Worm (Caenorhabditis elegans) whole organism, mixed stage, embryonic: ENCODE results near the gene Y48A6C.4.

Experiments
- M03D4.4 ChIP-seq: sonication (generic microtip); optimal IDR thresholded peaks from 2 replicates; lab custom pipeline; 2017; ENCODE audit warnings: mild to moderate bottlenecking, missing genetic modification characterization, missing compliant biosample characterization
- bed-3 ChIP-seq: fragments of 200-800 bp; sonication (Bioruptor generic); optimal IDR thresholded peaks from 3 replicates; lab custom pipeline; 2018; ENCODE audit warnings: mild to moderate bottlenecking, missing genetic modification characterization, moderate library complexity, missing compliant biosample characterization
- blmp-1 ChIP-seq: fragments of 150-350 bp; optimal IDR thresholded peaks from 2 replicates; lab custom pipeline; 2014; ENCODE audit warnings: missing biosample characterization, missing genetic modification characterization
- ceh-39 ChIP-seq: fragments of 150-350 bp; optimal IDR thresholded peaks from 2 replicates; lab custom pipeline; 2014; ENCODE audit warnings: missing biosample characterization, missing genetic modification characterization
- ceh-43 ChIP-seq: fragments of 200-800 bp; sonication (Bioruptor generic); optimal IDR thresholded peaks from 2 replicates; lab custom pipeline; 2018; ENCODE audit warnings: mild to moderate bottlenecking, missing genetic modification characterization, moderate library complexity, missing compliant biosample characterization
- ceh-83 ChIP-seq: fragments of 200-800 bp; sonication (Bioruptor generic); optimal IDR thresholded peaks from 2 replicates; lab custom pipeline; 2018; ENCODE audit warnings: mild to moderate bottlenecking, missing genetic modification characterization, missing compliant biosample characterization
- ces-1 ChIP-seq: fragments of 150-350 bp; optimal IDR thresholded peaks from 2 replicates; lab custom pipeline; 2014; ENCODE audit warnings: missing biosample characterization, missing genetic modification reagents, missing genetic modification characterization
- cnd-1 ChIP-seq: fragments of 200-800 bp; sonication (Bioruptor generic); optimal IDR thresholded peaks from 2 replicates; lab custom pipeline; 2018; ENCODE audit warnings: mild to moderate bottlenecking, missing genetic modification characterization, missing compliant biosample characterization
- drap-1 ChIP-seq: fragments of 200-800 bp; sonication (Bioruptor generic); optimal IDR thresholded peaks from 3 replicates; lab custom pipeline; 2018; ENCODE audit warnings: mild to moderate bottlenecking, missing genetic modification characterization, missing compliant biosample characterization
- elt-1 ChIP-seq: sonication (generic microtip); optimal IDR thresholded peaks from 2 replicates; lab custom pipeline; 2017; ENCODE audit warnings: missing genetic modification characterization, mild to moderate bottlenecking, missing compliant biosample characterization, antibody characterized with exemption, moderate library complexity, borderline replicate concordance; ENCODE audit not compliant: insufficient read depth
- elt-3 ChIP-seq: fragments of 150-350 bp; optimal IDR thresholded peaks from 2 replicates; lab custom pipeline; 2014; ENCODE audit warnings: missing biosample characterization, missing genetic modification characterization
- flh-1 ChIP-seq: fragments of 200-800 bp; sonication (Bioruptor generic); optimal IDR thresholded peaks from 2 replicates; lab custom pipeline; 2018; ENCODE audit warnings: mild to moderate bottlenecking, missing genetic modification characterization, moderate library complexity, missing compliant biosample characterization
- ham-2 ChIP-seq: fragments of 200-800 bp; sonication (Bioruptor generic); optimal IDR thresholded peaks from 2 replicates; lab custom pipeline; 2018; ENCODE audit warnings: mild to moderate bottlenecking, missing genetic modification characterization, missing compliant biosample characterization
- hlh-1 ChIP-seq: fragments of 150-350 bp; optimal IDR thresholded peaks from 2 replicates; lab custom pipeline; 2014; ENCODE audit warnings: missing biosample characterization, missing genetic modification reagents, missing genetic modification characterization
- lin-13 ChIP-seq: fragments of 150-350 bp; optimal IDR thresholded peaks from 2 replicates; lab custom pipeline; 2014; ENCODE audit warnings: missing biosample characterization, missing genetic modification characterization
- lin-32 ChIP-seq: fragments of 200-800 bp; sonication (Bioruptor generic); optimal IDR thresholded peaks from 2 replicates; lab custom pipeline; 2018; ENCODE audit warnings: mild to moderate bottlenecking, missing genetic modification characterization, missing compliant biosample characterization
- lsy-2 ChIP-seq: fragments of 150-350 bp; optimal IDR thresholded peaks from 2 replicates; lab custom pipeline; 2014; ENCODE audit warnings: missing biosample characterization, missing genetic modification characterization
- mab-5 ChIP-seq: fragments of 150-350 bp; optimal IDR thresholded peaks from 2 replicates; lab custom pipeline; 2014; ENCODE audit warnings: missing biosample characterization, missing genetic modification characterization
- mep-1 ChIP-seq: fragments of 150-350 bp; optimal IDR thresholded peaks from 2 replicates; lab custom pipeline; 2017; ENCODE audit warnings: missing biosample characterization, missing genetic modification reagents, missing genetic modification characterization, inconsistent platforms
- mls-2 ChIP-seq: sonication (generic microtip); optimal IDR thresholded peaks from 2 replicates; lab custom pipeline; 2016; ENCODE audit warnings: mild to moderate bottlenecking, missing genetic modification characterization, moderate library complexity, missing compliant biosample characterization
- nhr-12 ChIP-seq: fragments of 150-350 bp; optimal IDR thresholded peaks from 2 replicates; lab custom pipeline; 2014; ENCODE audit warnings: missing biosample characterization, missing genetic modification characterization
- nhr-2 ChIP-seq: fragments of 150-350 bp; optimal IDR thresholded peaks from 2 replicates; lab custom pipeline; 2014; ENCODE audit warnings: missing biosample characterization, missing genetic modification characterization
- nhr-237 ChIP-seq: fragments of 150-350 bp; optimal IDR thresholded peaks from 2 replicates; lab custom pipeline; 2014; ENCODE audit warnings: missing biosample characterization, missing genetic modification characterization
- nhr-28 ChIP-seq: fragments of 150-350 bp; optimal IDR thresholded peaks from 2 replicates; lab custom pipeline; 2014; ENCODE audit warnings: missing biosample characterization, missing genetic modification characterization
- nhr-76 ChIP-seq: sonication (generic microtip); optimal IDR thresholded peaks from 2 replicates; lab custom pipeline; 2017; ENCODE audit warnings: missing biosample characterization, missing genetic modification characterization
- pha-4 ChIP-seq: fragments of 150-350 bp; optimal IDR thresholded peaks from 2 replicates; lab custom pipeline; 2018; ENCODE audit warnings: missing biosample characterization, missing genetic modification reagents, missing genetic modification characterization
- sem-2 ChIP-seq: fragments of 200-800 bp; sonication (Bioruptor generic); optimal IDR thresholded peaks from 2 replicates; lab custom pipeline; 2018; ENCODE audit warnings: mild to moderate bottlenecking, missing genetic modification characterization, missing compliant biosample characterization
- snpc-4 ChIP-seq: fragments of 150-350 bp; optimal IDR thresholded peaks from 2 replicates; lab custom pipeline; 2014; ENCODE audit warnings: missing biosample characterization, missing genetic modification characterization
- sptf-1 ChIP-seq: sonication (generic microtip); optimal IDR thresholded peaks from 2 replicates; lab custom pipeline; 2017; ENCODE audit warnings: mild to moderate bottlenecking, missing genetic modification characterization, moderate library complexity, missing compliant biosample characterization
- tbx-8 ChIP-seq: fragments of 200-800 bp; sonication (Bioruptor generic); optimal IDR thresholded peaks from 2 replicates; lab custom pipeline; 2018; ENCODE audit warnings: mild to moderate bottlenecking, missing genetic modification characterization, moderate library complexity, missing compliant biosample characterization
- unc-120 ChIP-seq: sonication (generic microtip); optimal IDR thresholded peaks from 2 replicates; lab custom pipeline; 2017; ENCODE audit warnings: missing genetic modification characterization, missing compliant biosample characterization; ENCODE audit not compliant: poor library complexity, severe bottlenecking
- unc-39 ChIP-seq: fragments of 150-350 bp; optimal IDR thresholded peaks from 2 replicates; lab custom pipeline; 2014; ENCODE audit warnings: missing biosample characterization, missing genetic modification characterization
- unc-62 ChIP-seq: fragments of 150-350 bp; optimal IDR thresholded peaks from 2 replicates; lab custom pipeline; 2014; ENCODE audit warnings: missing biosample characterization, missing genetic modification reagents, missing genetic modification characterization
- zip-8 ChIP-seq: fragments of 150-350 bp; optimal IDR thresholded peaks from 2 replicates; lab custom pipeline; 2014; ENCODE audit warnings: missing biosample characterization, missing genetic modification characterization
- ztf-11 ChIP-seq: fragments of 150-350 bp; optimal IDR thresholded peaks from 2 replicates; lab custom pipeline; 2014; ENCODE audit warnings: missing biosample characterization, missing genetic modification characterization

The Y48A6C.4 gene

ce11 chrIII:11141791-11142490 lies 22.3 kb downstream of the Y48A6C.4 start, which contains the start of the genes Y47D3A.1 and pola-1:
Gene Y47D3A.1, minus strand, starts transcription at chrIII:11141841.
Gene pola-1, plus strand, starts transcription at chrIII:11142448.
- no peak for TF ChIP-seq elt-3 (tag; lab: Kevin White, UChicago)
- peak; percentile 63 for TF ChIP-seq ceh-39
- TF ChIP-seq nhr-12 (tag; lab: Kevin White, UChicago), result no peak
- TF ChIP-seq sptf-1 (tag; lab: Kevin White, UChicago), result peak; percentile 76
- TF ChIP-seq ceh-83 (GFP tag; lab: Kevin White, UChicago), result peak; percentile 56
- peak; percentile 10 for TF ChIP-seq drap-1 (GFP tag; lab: Kevin White, UChicago)
- peak; percentile 63 for TF ChIP-seq lsy-2 (tag; lab: Kevin White, UChicago)
- TF ChIP-seq hlh-1 (tag; lab: Kevin White, UChicago), result peak; percentile 36
- TF ChIP-seq flh-1 (GFP tag; lab: Kevin White, UChicago), result no peak
- TF ChIP-seq nhr-76 (tag; lab: Kevin White, UChicago), result no peak
- TF ChIP-seq lin-32, result peak; percentile 43
- no peak for TF ChIP-seq mab-5 (tag; lab: Kevin White, UChicago)
- peak; percentile 42 for TF ChIP-seq M03D4.4 (tag; lab: Kevin White, UChicago)
- TF ChIP-seq blmp-1 (tag; lab: Kevin White, UChicago), result no peak
- TF ChIP-seq sem-2, result no peak
- peak; percentile 60 for TF ChIP-seq ces-1 (GFP tag; lab: Kevin White, UChicago)
- TF ChIP-seq unc-62, result no peak
- TF ChIP-seq unc-120 (tag; lab: Kevin White, UChicago), result peak; percentile 5
- TF ChIP-seq ztf-11 (tag; lab: Kevin White, UChicago), result no peak
- peak; percentile 81 for TF ChIP-seq mep-1
- TF ChIP-seq nhr-2, result no peak
- no peak for TF ChIP-seq nhr-28
- TF ChIP-seq snpc-4 (tag; lab: Kevin White, UChicago), result no peak
- TF ChIP-seq zip-8 (tag; lab: Kevin White, UChicago), result peak; percentile 44
- peak; percentile 84 for TF ChIP-seq lin-13 (tag; lab: Kevin White, UChicago)
- TF ChIP-seq nhr-237, result peak; percentile 40
- TF ChIP-seq ham-2 (GFP tag; lab: Kevin White, UChicago), result no peak
- TF ChIP-seq tbx-8 (GFP tag; lab: Kevin White, UChicago), result no peak
- TF ChIP-seq mls-2 (tag; lab: Kevin White, UChicago), result no peak
- peak; percentile 9 for TF ChIP-seq bed-3 (GFP tag; lab: Kevin White, UChicago)
- TF ChIP-seq cnd-1, result peak; percentile 33
- peak; percentile 21 for TF ChIP-seq ceh-43
- peak; percentile 15 for TF ChIP-seq pha-4 (tag; lab: Kevin White, UChicago)
- TF ChIP-seq elt-1 (tag; lab: Kevin White, UChicago), result no peak
- no peak for TF ChIP-seq unc-39 (tag; lab: Kevin White, UChicago)

DNA sequence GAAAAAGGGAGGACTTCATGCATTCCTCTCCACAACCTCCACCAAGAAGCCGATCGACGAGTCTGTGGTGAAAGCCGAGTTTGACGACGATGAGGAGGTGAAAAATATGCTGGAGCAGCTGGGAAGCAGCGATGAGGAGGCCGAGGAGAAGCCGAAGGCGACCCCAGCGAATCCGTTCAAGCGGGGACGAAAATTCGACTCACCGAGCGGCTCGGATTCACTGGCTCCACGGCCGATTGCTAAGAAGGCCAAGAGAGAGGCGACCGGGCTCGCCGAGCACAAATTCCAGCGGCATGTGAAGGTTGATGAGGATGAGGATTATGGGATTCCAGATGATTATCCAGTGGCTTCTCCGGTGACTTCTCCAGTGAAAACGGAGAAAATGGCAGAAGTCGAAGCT lies 23.3 kb downstream of the Y48A6C.4 start:
- TF ChIP-seq M03D4.4 (tag; lab: Kevin White, UChicago) (no peak), lin-13 (tag; lab: Kevin White, UChicago) (no peak), mls-2 (tag; lab: Kevin White, UChicago) (no peak), hlh-1 (tag; lab: Kevin White, UChicago) (no peak), sptf-1 (tag; lab: Kevin White, UChicago) (no peak), unc-120 (tag; lab: Kevin White, UChicago) (no peak), nhr-76 (tag; lab: Kevin White, UChicago) (no peak), zip-8 (tag; lab: Kevin White, UChicago) (no peak)
- TF ChIP-seq, all 35 proteins: peak for 0

ce11 chrIII:11149254-11149876 lies 29.8 kb downstream of the Y48A6C.4 start:
- TF ChIP-seq ceh-83 (GFP tag; lab: Kevin White, UChicago) (no peak), ceh-43 (no peak), zip-8 (tag; lab: Kevin White, UChicago) (no peak), sem-2 (no peak), unc-62 (no peak), pha-4 (tag; lab: Kevin White, UChicago) (no peak), M03D4.4 (tag; lab: Kevin White, UChicago) (no peak), blmp-1 (tag; lab: Kevin White, UChicago) (no peak), sptf-1 (tag; lab: Kevin White, UChicago) (no peak)
- TF ChIP-seq, all 35 proteins: peak for 0
